Worm (Caenorhabditis elegans) whole organism, mixed stage, embryonic: ENCODE data around the gene acdh-12.

Experiments
- M03D4.4 ChIP-seq: sonication (generic microtip); optimal IDR thresholded peaks from 2 replicates; lab custom pipeline; 2017; ENCODE audit warnings: mild to moderate bottlenecking, missing genetic modification characterization, missing compliant biosample characterization
- bed-3 ChIP-seq: fragments of 200-800 bp; sonication (Bioruptor generic); optimal IDR thresholded peaks from 3 replicates; lab custom pipeline; 2018; ENCODE audit warnings: mild to moderate bottlenecking, missing genetic modification characterization, moderate library complexity, missing compliant biosample characterization
- blmp-1 ChIP-seq: fragments of 150-350 bp; optimal IDR thresholded peaks from 2 replicates; lab custom pipeline; 2014; ENCODE audit warnings: missing biosample characterization, missing genetic modification characterization
- ceh-39 ChIP-seq: fragments of 150-350 bp; optimal IDR thresholded peaks from 2 replicates; lab custom pipeline; 2014; ENCODE audit warnings: missing biosample characterization, missing genetic modification characterization
- ceh-43 ChIP-seq: fragments of 200-800 bp; sonication (Bioruptor generic); optimal IDR thresholded peaks from 2 replicates; lab custom pipeline; 2018; ENCODE audit warnings: mild to moderate bottlenecking, missing genetic modification characterization, moderate library complexity, missing compliant biosample characterization
- ceh-83 ChIP-seq: fragments of 200-800 bp; sonication (Bioruptor generic); optimal IDR thresholded peaks from 2 replicates; lab custom pipeline; 2018; ENCODE audit warnings: mild to moderate bottlenecking, missing genetic modification characterization, missing compliant biosample characterization
- ces-1 ChIP-seq: fragments of 150-350 bp; optimal IDR thresholded peaks from 2 replicates; lab custom pipeline; 2014; ENCODE audit warnings: missing biosample characterization, missing genetic modification reagents, missing genetic modification characterization
- cnd-1 ChIP-seq: fragments of 200-800 bp; sonication (Bioruptor generic); optimal IDR thresholded peaks from 2 replicates; lab custom pipeline; 2018; ENCODE audit warnings: mild to moderate bottlenecking, missing genetic modification characterization, missing compliant biosample characterization
- drap-1 ChIP-seq: fragments of 200-800 bp; sonication (Bioruptor generic); optimal IDR thresholded peaks from 3 replicates; lab custom pipeline; 2018; ENCODE audit warnings: mild to moderate bottlenecking, missing genetic modification characterization, missing compliant biosample characterization
- elt-1 ChIP-seq: sonication (generic microtip); optimal IDR thresholded peaks from 2 replicates; lab custom pipeline; 2017; ENCODE audit warnings: missing genetic modification characterization, mild to moderate bottlenecking, missing compliant biosample characterization, antibody characterized with exemption, moderate library complexity, borderline replicate concordance; ENCODE audit not compliant: insufficient read depth
- elt-3 ChIP-seq: fragments of 150-350 bp; optimal IDR thresholded peaks from 2 replicates; lab custom pipeline; 2014; ENCODE audit warnings: missing biosample characterization, missing genetic modification characterization
- flh-1 ChIP-seq: fragments of 200-800 bp; sonication (Bioruptor generic); optimal IDR thresholded peaks from 2 replicates; lab custom pipeline; 2018; ENCODE audit warnings: mild to moderate bottlenecking, missing genetic modification characterization, moderate library complexity, missing compliant biosample characterization
- ham-2 ChIP-seq: fragments of 200-800 bp; sonication (Bioruptor generic); optimal IDR thresholded peaks from 2 replicates; lab custom pipeline; 2018; ENCODE audit warnings: mild to moderate bottlenecking, missing genetic modification characterization, missing compliant biosample characterization
- hlh-1 ChIP-seq: fragments of 150-350 bp; optimal IDR thresholded peaks from 2 replicates; lab custom pipeline; 2014; ENCODE audit warnings: missing biosample characterization, missing genetic modification reagents, missing genetic modification characterization
- lin-13 ChIP-seq: fragments of 150-350 bp; optimal IDR thresholded peaks from 2 replicates; lab custom pipeline; 2014; ENCODE audit warnings: missing biosample characterization, missing genetic modification characterization
- lin-32 ChIP-seq: fragments of 200-800 bp; sonication (Bioruptor generic); optimal IDR thresholded peaks from 2 replicates; lab custom pipeline; 2018; ENCODE audit warnings: mild to moderate bottlenecking, missing genetic modification characterization, missing compliant biosample characterization
- lsy-2 ChIP-seq: fragments of 150-350 bp; optimal IDR thresholded peaks from 2 replicates; lab custom pipeline; 2014; ENCODE audit warnings: missing biosample characterization, missing genetic modification characterization
- mab-5 ChIP-seq: fragments of 150-350 bp; optimal IDR thresholded peaks from 2 replicates; lab custom pipeline; 2014; ENCODE audit warnings: missing biosample characterization, missing genetic modification characterization
- mep-1 ChIP-seq: fragments of 150-350 bp; optimal IDR thresholded peaks from 2 replicates; lab custom pipeline; 2017; ENCODE audit warnings: missing biosample characterization, missing genetic modification reagents, missing genetic modification characterization, inconsistent platforms
- mls-2 ChIP-seq: sonication (generic microtip); optimal IDR thresholded peaks from 2 replicates; lab custom pipeline; 2016; ENCODE audit warnings: mild to moderate bottlenecking, missing genetic modification characterization, moderate library complexity, missing compliant biosample characterization
- nhr-12 ChIP-seq: fragments of 150-350 bp; optimal IDR thresholded peaks from 2 replicates; lab custom pipeline; 2014; ENCODE audit warnings: missing biosample characterization, missing genetic modification characterization
- nhr-237 ChIP-seq: fragments of 150-350 bp; optimal IDR thresholded peaks from 2 replicates; lab custom pipeline; 2014; ENCODE audit warnings: missing biosample characterization, missing genetic modification characterization
- nhr-28 ChIP-seq: fragments of 150-350 bp; optimal IDR thresholded peaks from 2 replicates; lab custom pipeline; 2014; ENCODE audit warnings: missing biosample characterization, missing genetic modification characterization
- pha-4 ChIP-seq: fragments of 150-350 bp; optimal IDR thresholded peaks from 2 replicates; lab custom pipeline; 2018; ENCODE audit warnings: missing biosample characterization, missing genetic modification reagents, missing genetic modification characterization
- sem-2 ChIP-seq: fragments of 200-800 bp; sonication (Bioruptor generic); optimal IDR thresholded peaks from 2 replicates; lab custom pipeline; 2018; ENCODE audit warnings: mild to moderate bottlenecking, missing genetic modification characterization, missing compliant biosample characterization
- snpc-4 ChIP-seq: fragments of 150-350 bp; optimal IDR thresholded peaks from 2 replicates; lab custom pipeline; 2014; ENCODE audit warnings: missing biosample characterization, missing genetic modification characterization
- sptf-1 ChIP-seq: sonication (generic microtip); optimal IDR thresholded peaks from 2 replicates; lab custom pipeline; 2017; ENCODE audit warnings: mild to moderate bottlenecking, missing genetic modification characterization, moderate library complexity, missing compliant biosample characterization
- tbx-8 ChIP-seq: fragments of 200-800 bp; sonication (Bioruptor generic); optimal IDR thresholded peaks from 2 replicates; lab custom pipeline; 2018; ENCODE audit warnings: mild to moderate bottlenecking, missing genetic modification characterization, moderate library complexity, missing compliant biosample characterization
- unc-120 ChIP-seq: sonication (generic microtip); optimal IDR thresholded peaks from 2 replicates; lab custom pipeline; 2017; ENCODE audit warnings: missing genetic modification characterization, missing compliant biosample characterization; ENCODE audit not compliant: poor library complexity, severe bottlenecking
- unc-39 ChIP-seq: fragments of 150-350 bp; optimal IDR thresholded peaks from 2 replicates; lab custom pipeline; 2014; ENCODE audit warnings: missing biosample characterization, missing genetic modification characterization
- unc-62 ChIP-seq: fragments of 150-350 bp; optimal IDR thresholded peaks from 2 replicates; lab custom pipeline; 2014; ENCODE audit warnings: missing biosample characterization, missing genetic modification reagents, missing genetic modification characterization
- zip-8 ChIP-seq: fragments of 150-350 bp; optimal IDR thresholded peaks from 2 replicates; lab custom pipeline; 2014; ENCODE audit warnings: missing biosample characterization, missing genetic modification characterization
- ztf-11 ChIP-seq: fragments of 150-350 bp; optimal IDR thresholded peaks from 2 replicates; lab custom pipeline; 2014; ENCODE audit warnings: missing biosample characterization, missing genetic modification characterization

acdh-12 gene

DNA sequence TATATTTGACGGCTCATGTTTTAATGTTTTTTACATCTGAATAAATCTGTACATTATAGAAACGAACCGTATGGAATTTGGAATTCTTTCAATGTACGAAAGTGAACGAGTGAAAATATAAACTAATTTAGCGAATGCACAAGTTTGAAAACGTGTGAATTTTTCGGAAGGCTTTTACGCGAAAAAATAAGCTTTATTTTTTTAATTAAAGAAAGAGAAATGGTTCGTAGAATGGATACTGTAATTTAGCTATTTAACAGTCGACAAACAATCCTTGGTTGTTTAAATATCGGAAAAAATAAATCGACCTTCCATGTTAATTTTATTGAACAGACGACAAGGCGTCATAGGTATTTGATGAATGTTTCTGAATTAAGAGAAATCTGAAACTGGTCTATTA is at the start of gene acdh-12:
acdh-12 (minus strand) TSS at position 101 of the 400 bp plus-strand sequence.
- TF ChIP-seq ztf-11 (tag; lab: Kevin White, UChicago), result no peak

DNA sequence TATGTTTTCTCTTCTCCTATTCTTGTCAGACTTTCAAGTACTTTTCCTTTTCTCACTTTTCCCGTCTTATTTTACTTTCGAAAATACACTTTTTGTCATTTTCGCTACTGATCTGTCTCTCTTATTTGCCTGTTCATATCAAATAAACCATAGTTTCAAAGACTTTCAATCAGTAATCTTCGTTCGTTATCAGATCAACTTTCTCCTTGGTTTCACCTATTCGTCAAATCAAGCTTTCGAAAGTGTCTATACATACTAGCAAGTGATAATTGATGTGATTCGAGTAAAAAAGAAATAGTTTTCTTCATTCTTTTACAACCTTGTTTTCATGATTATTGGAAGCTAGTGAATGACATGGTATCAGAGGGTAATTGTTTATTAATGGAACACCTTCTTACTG is 47.3 kb upstream of the acdh-12 start:
- TF ChIP-seq lsy-2 (tag; lab: Kevin White, UChicago) (no peak), elt-3 (tag; lab: Kevin White, UChicago) (no peak), lin-13 (no peak), zip-8 (no peak), nhr-28 (tag; lab: Kevin White, UChicago) (no peak), sem-2 (no peak), mab-5 (tag; lab: Kevin White, UChicago) (no peak), ceh-39 (tag; lab: Kevin White, UChicago) (no peak), drap-1 (GFP tag; lab: Kevin White, UChicago) (no peak), blmp-1 (tag; lab: Kevin White, UChicago) (no peak)

DNA sequence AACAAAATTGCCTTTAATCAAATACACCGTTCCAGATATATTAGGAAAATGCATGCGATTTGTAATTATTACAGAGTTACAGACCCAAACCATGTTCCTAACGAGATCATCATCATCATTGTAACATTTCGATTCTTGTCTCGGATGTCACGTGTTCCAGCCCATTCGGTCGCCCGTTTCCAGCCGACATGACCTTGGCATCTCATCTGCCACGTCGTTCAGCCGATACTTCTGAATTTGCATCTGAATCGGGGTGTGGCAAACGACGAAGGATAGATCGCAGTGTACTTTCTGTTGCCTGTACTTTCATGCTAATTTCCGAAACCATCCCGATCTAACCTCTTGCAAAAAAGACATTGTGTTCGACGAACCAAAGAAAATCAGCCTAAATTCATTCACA is 44.3 kb upstream of the acdh-12 start:
- TF ChIP-seq ceh-39 (tag; lab: Kevin White, UChicago), result no peak
- TF ChIP-seq M03D4.4, result no peak
- no peak for TF ChIP-seq pha-4 (tag; lab: Kevin White, UChicago)
- TF ChIP-seq unc-62 (GFP tag; lab: Kevin White, UChicago), result no peak
- TF ChIP-seq lin-32 (GFP tag; lab: Kevin White, UChicago), result no peak
- no peak for TF ChIP-seq bed-3 (GFP tag; lab: Kevin White, UChicago)
- TF ChIP-seq elt-3 (tag; lab: Kevin White, UChicago), result no peak
- TF ChIP-seq lin-13, result no peak
- no peak for TF ChIP-seq sem-2
- TF ChIP-seq unc-120 (tag; lab: Kevin White, UChicago), result no peak

DNA sequence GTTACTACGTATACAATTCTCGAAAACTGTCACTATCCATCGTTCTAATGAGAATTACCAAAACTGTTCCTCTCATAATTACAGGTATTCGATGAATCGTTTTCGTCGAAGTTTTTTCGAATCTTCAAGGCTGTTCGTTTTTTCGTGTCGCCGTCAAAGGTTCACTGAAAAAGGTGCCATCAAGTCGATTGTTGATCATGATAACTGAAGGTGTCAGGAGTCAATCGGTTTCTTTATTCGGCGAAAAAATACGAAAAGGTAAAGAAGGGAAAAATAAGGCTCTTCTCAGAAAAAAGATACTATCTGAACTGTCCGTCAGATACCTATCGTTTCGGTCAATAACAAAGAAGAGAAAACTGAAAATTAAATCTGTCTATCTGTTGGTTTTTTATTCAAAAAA is 43.4 kb upstream of the acdh-12 start:
- TF ChIP-seq nhr-12 (tag; lab: Kevin White, UChicago) (no peak), hlh-1 (tag; lab: Kevin White, UChicago) (no peak), ces-1 (no peak), ztf-11 (tag; lab: Kevin White, UChicago) (no peak), lin-32 (GFP tag; lab: Kevin White, UChicago) (no peak), lsy-2 (tag; lab: Kevin White, UChicago) (no peak), nhr-237 (tag; lab: Kevin White, UChicago) (no peak), sem-2 (no peak), bed-3 (GFP tag; lab: Kevin White, UChicago) (no peak), pha-4 (tag; lab: Kevin White, UChicago) (no peak), ham-2 (GFP tag; lab: Kevin White, UChicago) (no peak), ceh-39 (tag; lab: Kevin White, UChicago) (no peak), cnd-1 (tag; lab: Kevin White, UChicago) (no peak), ceh-83 (GFP tag; lab: Kevin White, UChicago) (no peak), zip-8 (no peak), elt-1 (tag; lab: Kevin White, UChicago) (no peak), mls-2 (tag; lab: Kevin White, UChicago) (no peak)

DNA sequence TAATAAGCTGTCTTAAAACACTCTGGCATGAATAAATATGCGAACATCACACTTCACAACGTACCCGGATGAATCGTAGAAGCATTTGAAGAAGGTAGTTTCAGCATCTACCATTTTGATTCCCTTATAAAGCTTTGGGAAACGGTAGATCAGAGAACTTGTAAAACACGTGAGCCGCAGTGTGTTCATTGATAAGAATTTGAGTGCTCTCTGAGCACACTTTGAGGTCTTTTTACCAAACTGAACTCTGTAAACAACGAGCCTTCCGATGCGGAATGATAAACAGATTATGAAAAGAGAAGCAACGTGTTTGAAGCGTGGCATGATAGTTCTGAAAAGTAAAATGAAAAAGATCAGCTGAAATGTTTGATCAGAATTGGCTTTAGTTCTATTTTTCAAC is 42.8 kb upstream of the acdh-12 start, which contains the start of gene aqp-1:
aqp-1 (minus strand) TSS at position 102 of the 400 bp plus-strand sequence.
- no peak for TF ChIP-seq elt-3 (tag; lab: Kevin White, UChicago)
- no peak for TF ChIP-seq hlh-1 (tag; lab: Kevin White, UChicago)
- TF ChIP-seq snpc-4 (tag; lab: Kevin White, UChicago), result no peak
- TF ChIP-seq ztf-11 (tag; lab: Kevin White, UChicago), result no peak
- no peak for TF ChIP-seq mab-5 (tag; lab: Kevin White, UChicago)
- TF ChIP-seq ceh-39 (tag; lab: Kevin White, UChicago), result no peak
- TF ChIP-seq flh-1 (GFP tag; lab: Kevin White, UChicago), result no peak
- no peak for TF ChIP-seq elt-1 (tag; lab: Kevin White, UChicago)
- TF ChIP-seq tbx-8, result no peak
- TF ChIP-seq ceh-43 (GFP tag; lab: Kevin White, UChicago), result no peak
- TF ChIP-seq mep-1 (tag; lab: Kevin White, UChicago), result no peak
- no peak for TF ChIP-seq zip-8
- TF ChIP-seq unc-39 (tag; lab: Kevin White, UChicago), result no peak
- no peak for TF ChIP-seq ces-1
- no peak for TF ChIP-seq sptf-1 (tag; lab: Kevin White, UChicago)
- no peak for TF ChIP-seq M03D4.4
- no peak for TF ChIP-seq bed-3 (GFP tag; lab: Kevin White, UChicago)
